Fruit fly (Drosophila melanogaster) whole organism, wandering third instar larva: ENCODE measurements around the gene pip.

Source experiments
- Abd-B ChIP-seq: fragments of >200 bp; optimal IDR thresholded peaks from 2 replicates; lab custom pipeline; 2017; ENCODE audit warnings: missing biosample characterization, missing genetic modification characterization
- CG32264 ChIP-seq: fragments of 200-800 bp; sonication (Bioruptor generic); optimal IDR thresholded peaks from 2 replicates; lab custom pipeline; 2016; ENCODE audit warnings: missing biosample characterization, missing genetic modification characterization
- CG9705 ChIP-seq: fragments of 200-800 bp; sonication (Bioruptor generic); optimal IDR thresholded peaks from 2 replicates; lab custom pipeline; 2018; ENCODE audit warnings: missing biosample characterization, mild to moderate bottlenecking, missing genetic modification characterization
- CrebA ChIP-seq: fragments of 200-800 bp; sonication (Bioruptor generic); optimal IDR thresholded peaks from 2 replicates; lab custom pipeline; 2016; ENCODE audit warnings: missing biosample characterization, mild to moderate bottlenecking, missing genetic modification characterization, borderline replicate concordance
- Dfd ChIP-seq: fragments of >200 bp; optimal IDR thresholded peaks from 2 replicates; lab custom pipeline; 2017; ENCODE audit warnings: missing biosample characterization, missing genetic modification characterization
- Dif ChIP-seq: fragments of 200-275, 200-300 bp; sonication (Bioruptor generic); optimal IDR thresholded peaks from 2 replicates; lab custom pipeline; 2018; ENCODE audit warnings: missing biosample characterization, missing genetic modification characterization; ENCODE audit not compliant: partially characterized antibody
- GATAd ChIP-seq: sonication (Bioruptor generic); optimal IDR thresholded peaks from 2 replicates; lab custom pipeline; 2016; ENCODE audit warnings: missing biosample characterization, missing genetic modification characterization
- HLH106 ChIP-seq: fragments of 200-800 bp; optimal IDR thresholded peaks from 3 replicates; lab custom pipeline; 2019; ENCODE audit warnings: missing biosample characterization, mild to moderate bottlenecking, missing genetic modification characterization, moderate library complexity
- Hnf4 ChIP-seq: fragments of 200-800 bp; sonication (Bioruptor generic); optimal IDR thresholded peaks from 2 replicates; lab custom pipeline; 2016; ENCODE audit warnings: missing biosample characterization, mild to moderate bottlenecking, missing genetic modification characterization
- Hr78 ChIP-seq: fragments of >200 bp; optimal IDR thresholded peaks from 2 replicates; lab custom pipeline; 2017; ENCODE audit warnings: missing biosample characterization, missing genetic modification characterization
- Hr83 ChIP-seq: fragments of 200-300 bp; sonication (Bioruptor generic); optimal IDR thresholded peaks from 2 replicates; lab custom pipeline; 2016; ENCODE audit warnings: missing biosample characterization, mild to moderate bottlenecking, missing genetic modification characterization, moderate library complexity; ENCODE audit not compliant: poor library complexity, severe bottlenecking
- Jra ChIP-seq: sonication (Bioruptor generic); optimal IDR thresholded peaks from 2 replicates; lab custom pipeline; 2016; ENCODE audit warnings: missing biosample characterization, missing genetic modification characterization
- Mio ChIP-seq: sonication (Bioruptor generic); optimal IDR thresholded peaks from 2 replicates; lab custom pipeline; 2016; ENCODE audit warnings: missing biosample characterization, missing genetic modification characterization
- Myc ChIP-seq: fragments of >200 bp; optimal IDR thresholded peaks from 2 replicates; lab custom pipeline; 2017
- N ChIP-seq: fragments of >200 bp; optimal IDR thresholded peaks from 2 replicates; lab custom pipeline; 2018; ENCODE audit warnings: missing biosample characterization, missing external identifiers, missing genetic modification characterization
- OdsH ChIP-seq: fragments of 200-800 bp; sonication (Bioruptor generic); optimal IDR thresholded peaks from 2 replicates; lab custom pipeline; 2016; ENCODE audit warnings: missing biosample characterization, mild to moderate bottlenecking, missing genetic modification characterization
- Rel ChIP-seq, 2 experiments: fragments of 200-800 bp; sonication (Bioruptor generic) in 1 of 2; optimal IDR thresholded peaks; 2 replicates in 1 of 2; 3 replicates in 1 of 2; lab custom pipeline; 2016 to 2019; ENCODE audit warnings: mild to moderate bottlenecking in 2 of 2, missing biosample characterization in 2 of 2, missing genetic modification characterization in 2 of 2, moderate library complexity in 1 of 2
- Sp1 ChIP-seq: fragments of 200-800 bp; sonication (Bioruptor generic); optimal IDR thresholded peaks from 3 replicates; lab custom pipeline; 2019; ENCODE audit warnings: missing biosample characterization, mild to moderate bottlenecking, missing genetic modification characterization, moderate library complexity
- Vsx2 ChIP-seq: fragments of 200-300, 225-300 bp; sonication (Bioruptor generic); optimal IDR thresholded peaks from 2 replicates; lab custom pipeline; 2018; ENCODE audit warnings: missing biosample characterization, missing genetic modification characterization; ENCODE audit not compliant: partially characterized antibody
- br ChIP-seq: fragments of 200-800 bp; sonication (Bioruptor generic); optimal IDR thresholded peaks from 2 replicates; lab custom pipeline; 2016; ENCODE audit warnings: missing biosample characterization, missing genetic modification characterization
- brk ChIP-seq: fragments of 200-800 bp; sonication (Bioruptor generic); optimal IDR thresholded peaks from 2 replicates; lab custom pipeline; 2016; ENCODE audit warnings: missing biosample characterization, mild to moderate bottlenecking, missing genetic modification characterization
- dl ChIP-seq, 2 experiments: fragments of 175-275, 200-275 bp in 1 of 2; fragments of 200-275 bp in 1 of 2; sonication (Bioruptor generic); optimal IDR thresholded peaks; lab custom pipeline; 2018; ENCODE audit warnings: mild to moderate bottlenecking in 2 of 2, missing biosample characterization in 2 of 2, missing genetic modification characterization in 2 of 2, moderate library complexity in 2 of 2; ENCODE audit not compliant: partially characterized antibody in 2 of 2, insufficient read depth in 1 of 2
- dmrt93B ChIP-seq: fragments of 200-800 bp; sonication (Bioruptor generic); optimal IDR thresholded peaks from 2 replicates; lab custom pipeline; 2018; ENCODE audit warnings: missing biosample characterization, mild to moderate bottlenecking, missing genetic modification characterization
- dsf ChIP-seq: sonication (Bioruptor generic); optimal IDR thresholded peaks from 2 replicates; lab custom pipeline; 2016; ENCODE audit warnings: missing biosample characterization, missing genetic modification characterization, borderline replicate concordance
- ey ChIP-seq: fragments of 200-800 bp; sonication (Bioruptor generic); optimal IDR thresholded peaks from 2 replicates; lab custom pipeline; 2016; ENCODE audit warnings: missing biosample characterization, missing genetic modification characterization
- foxo ChIP-seq, 2 experiments: fragments of 200-800 bp; sonication (Bioruptor generic); optimal IDR thresholded peaks; 2 replicates in 1 of 2; 3 replicates in 1 of 2; lab custom pipeline; 2016 to 2017; ENCODE audit warnings: missing biosample characterization in 2 of 2, missing genetic modification characterization in 2 of 2
- fru ChIP-seq: fragments of 200-800 bp; sonication (Bioruptor generic); optimal IDR thresholded peaks from 3 replicates; lab custom pipeline; 2016; ENCODE audit warnings: missing biosample characterization, mild to moderate bottlenecking, missing genetic modification characterization
- h ChIP-seq: fragments of 200-800 bp; sonication (Bioruptor generic); optimal IDR thresholded peaks from 3 replicates; lab custom pipeline; 2016; ENCODE audit warnings: missing biosample characterization, mild to moderate bottlenecking, missing genetic modification characterization
- jim ChIP-seq: fragments of 175-275, 200-325 bp; sonication (Bioruptor generic); optimal IDR thresholded peaks from 2 replicates; lab custom pipeline; 2016; ENCODE audit warnings: missing biosample characterization, mild to moderate bottlenecking, missing genetic modification characterization
- lola ChIP-seq: fragments of >200 bp; optimal IDR thresholded peaks from 2 replicates; lab custom pipeline; 2017; ENCODE audit warnings: missing biosample characterization, missing genetic modification characterization
- pan ChIP-seq: fragments of >200 bp; optimal IDR thresholded peaks from 2 replicates; lab custom pipeline; 2017
- psq ChIP-seq: fragments of 200-800 bp; sonication (Bioruptor generic); optimal IDR thresholded peaks from 3 replicates; lab custom pipeline; 2017; ENCODE audit warnings: missing biosample characterization, mild to moderate bottlenecking, missing genetic modification characterization, moderate library complexity
- rgr ChIP-seq: fragments of 200-800 bp; sonication (Bioruptor generic); optimal IDR thresholded peaks from 3 replicates; lab custom pipeline; 2016; ENCODE audit warnings: missing biosample characterization, mild to moderate bottlenecking, missing genetic modification characterization
- sage ChIP-seq: fragments of 200-800 bp; sonication (Bioruptor generic); optimal IDR thresholded peaks from 2 replicates; lab custom pipeline; 2016; ENCODE audit warnings: missing biosample characterization, mild to moderate bottlenecking, missing genetic modification characterization
- sv ChIP-seq: fragments of 200-800 bp; sonication (Bioruptor generic); optimal IDR thresholded peaks from 3 replicates; lab custom pipeline; 2016; ENCODE audit warnings: missing biosample characterization, missing genetic modification characterization
- tai ChIP-seq: sonication (Bioruptor generic); optimal IDR thresholded peaks from 2 replicates; lab custom pipeline; 2016; ENCODE audit warnings: missing biosample characterization, missing genetic modification characterization
- usp ChIP-seq: fragments of >200 bp; optimal IDR thresholded peaks from 2 replicates; lab custom pipeline; 2017; ENCODE audit warnings: missing biosample characterization, missing genetic modification characterization
- woc ChIP-seq: sonication (Bioruptor generic); optimal IDR thresholded peaks from 2 replicates; lab custom pipeline; 2016; ENCODE audit warnings: missing biosample characterization, mild to moderate bottlenecking, missing genetic modification characterization

The pip gene

dm6 chr3L:19294235-19294612 is 43.2 kb downstream of the pip start, which contains the start of gene fal:
Gene fal (plus strand): TSS chr3L:19294564.
- TF ChIP-seq usp: no peak
- TF ChIP-seq tai (GFP tag; lab: Kevin White, UChicago): no peak
- TF ChIP-seq dmrt93B: no peak
- TF ChIP-seq Abd-B (GFP tag; lab: Kevin White, UChicago): no peak
- no peak for TF ChIP-seq lola (GFP tag; lab: Kevin White, UChicago)
- TF ChIP-seq N (GFP tag; lab: Kevin White, UChicago): no peak
- no peak for TF ChIP-seq Dif (GFP tag; lab: Kevin White, UChicago)
- TF ChIP-seq ey: no peak
- TF ChIP-seq pan: no peak
- TF ChIP-seq Sp1 (GFP tag; lab: Kevin White, UChicago): no peak
- no peak for TF ChIP-seq psq (GFP tag; lab: Kevin White, UChicago)
- no peak for TF ChIP-seq Dfd (GFP tag; lab: Kevin White, UChicago)
- TF ChIP-seq Hnf4 (GFP tag; lab: Kevin White, UChicago): peak; percentile 10
- TF ChIP-seq fru (GFP tag; lab: Kevin White, UChicago): no peak
- TF ChIP-seq CG32264: no peak
- no peak for TF ChIP-seq Hr83 (GFP tag; lab: Kevin White, UChicago)
- no peak for TF ChIP-seq sage
- peak; percentile 47 for TF ChIP-seq sv (GFP tag; lab: Kevin White, UChicago)
- no peak for TF ChIP-seq h (GFP tag; lab: Kevin White, UChicago)
- no peak for TF ChIP-seq CG9705 (GFP tag; lab: Kevin White, UChicago)
- TF ChIP-seq Vsx2 (GFP tag; lab: Kevin White, UChicago): no peak
- TF ChIP-seq Myc (lab: Kevin White, UChicago): peak; percentile 71
- TF ChIP-seq foxo (GFP tag; optimal IDR thresholded peaks at IDR 0.05; lab: Kevin White, UChicago): no peak
- no peak for TF ChIP-seq jim
- peak; percentile 23 for TF ChIP-seq HLH106 (tag; lab: Kevin White, UChicago)
- TF ChIP-seq woc (GFP tag; lab: Kevin White, UChicago): no peak
- TF ChIP-seq CrebA (GFP tag; lab: Kevin White, UChicago): no peak
- TF ChIP-seq rgr: no peak
- TF ChIP-seq dl (GFP tag; optimal IDR thresholded peaks at IDR 0.05; lab: Kevin White, UChicago; ENCODE audit: insufficient read depth in 1 of 2, partially characterized antibody in 2 of 2): no peak
- TF ChIP-seq Mio (GFP tag; lab: Kevin White, UChicago): no peak
- TF ChIP-seq OdsH: no peak
- no peak for TF ChIP-seq Hr78 (GFP tag; lab: Kevin White, UChicago)
- TF ChIP-seq Jra (GFP tag; lab: Kevin White, UChicago): no peak

dm6 chr3L:19293178-19293741 is 44.1 kb downstream of the pip start:
- TF ChIP-seq pan: no peak

dm6 chr3L:19292440-19293175 is 44.8 kb downstream of the pip start, which contains the start of gene Gbs-76A:
Gene Gbs-76A (minus strand): TSS chr3L:19292766.
- no peak for TF ChIP-seq Mio (GFP tag; lab: Kevin White, UChicago)
- TF ChIP-seq CG9705 (GFP tag; lab: Kevin White, UChicago): peak; percentile 53
- TF ChIP-seq Hr83 (GFP tag; lab: Kevin White, UChicago): no peak
- TF ChIP-seq fru (GFP tag; lab: Kevin White, UChicago): peak; percentile 63
- peak; percentile 72 for TF ChIP-seq brk (GFP tag; lab: Kevin White, UChicago)
- TF ChIP-seq usp: no peak
- TF ChIP-seq Hnf4 (GFP tag; lab: Kevin White, UChicago): peak; percentile 71
- TF ChIP-seq foxo (GFP tag; optimal IDR thresholded peaks at IDR 0.05; lab: Kevin White, UChicago): peak in 1 of 2 experiments; percentile 77
- peak; percentile 65 for TF ChIP-seq h (GFP tag; lab: Kevin White, UChicago)
- no peak for TF ChIP-seq GATAd (GFP tag; lab: Kevin White, UChicago)
- TF ChIP-seq Sp1 (GFP tag; lab: Kevin White, UChicago): peak; percentile 93
- TF ChIP-seq Myc (lab: Kevin White, UChicago): no peak
- TF ChIP-seq lola (GFP tag; lab: Kevin White, UChicago): no peak
- peak; percentile 66 for TF ChIP-seq dmrt93B
- peak; percentile 78 for TF ChIP-seq psq (GFP tag; lab: Kevin White, UChicago)
- peak; percentile 78 for TF ChIP-seq OdsH
- peak; percentile 31 for TF ChIP-seq sage
- TF ChIP-seq sv (GFP tag; lab: Kevin White, UChicago): no peak
- no peak for TF ChIP-seq Vsx2 (GFP tag; lab: Kevin White, UChicago)
- peak; percentile 90 for TF ChIP-seq HLH106 (tag; lab: Kevin White, UChicago)
- TF ChIP-seq tai (GFP tag; lab: Kevin White, UChicago): peak; percentile 57
- no peak for TF ChIP-seq Rel (GFP tag; optimal IDR thresholded peaks at IDR 0.05; lab: Kevin White, UChicago)
- TF ChIP-seq Rel (tag; optimal IDR thresholded peaks at IDR 0.05; lab: Kevin White, UChicago): peak; percentile 47
- peak; percentile 17 for TF ChIP-seq ey
- no peak for TF ChIP-seq Dfd (GFP tag; lab: Kevin White, UChicago)
- no peak for TF ChIP-seq CrebA (GFP tag; lab: Kevin White, UChicago)
- no peak for TF ChIP-seq Abd-B (GFP tag; lab: Kevin White, UChicago)
- TF ChIP-seq CG32264: peak; percentile 37
- TF ChIP-seq woc (GFP tag; lab: Kevin White, UChicago): peak; percentile 65
- TF ChIP-seq br: peak; percentile 21
- no peak for TF ChIP-seq jim
- no peak for TF ChIP-seq pan
- peak; percentile 45 for TF ChIP-seq Jra (GFP tag; lab: Kevin White, UChicago)
- TF ChIP-seq dsf: no peak
- no peak for TF ChIP-seq N (GFP tag; lab: Kevin White, UChicago)
- peak; percentile 80 for TF ChIP-seq Dif (GFP tag; lab: Kevin White, UChicago)
- peak; percentile 66 to 68 for TF ChIP-seq dl (GFP tag; optimal IDR thresholded peaks at IDR 0.05; lab: Kevin White, UChicago; ENCODE audit: insufficient read depth in 1 of 2, partially characterized antibody in 2 of 2)
- peak; percentile 77 for TF ChIP-seq rgr
